Worm (Caenorhabditis elegans) whole organism, L3 larva: Measurements from ENCODE around the gene ZK354.3.

Source experiments
- R02D3.7 ChIP-seq: fragments of 150-350 bp; optimal IDR thresholded peaks from 2 replicates; lab custom pipeline; 2014; ENCODE audit warnings: missing biosample characterization, missing genetic modification characterization
- ceh-82 ChIP-seq: fragments of 150-350 bp; optimal IDR thresholded peaks from 2 replicates; lab custom pipeline; 2014; ENCODE audit warnings: missing biosample characterization, missing genetic modification characterization
- ceh-9 ChIP-seq: sonication (generic microtip); optimal IDR thresholded peaks from 2 replicates; lab custom pipeline; 2018; ENCODE audit warnings: missing biosample characterization, missing genetic modification characterization
- elt-2 ChIP-seq: sonication (generic microtip); optimal IDR thresholded peaks from 2 replicates; lab custom pipeline; 2016; ENCODE audit warnings: missing genetic modification reagents, mild to moderate bottlenecking, missing genetic modification characterization, missing compliant biosample characterization
- elt-3 ChIP-seq, 3 experiments: fragments of 150-350 bp in 1 of 3; sonication (generic microtip) in 2 of 3; optimal IDR thresholded peaks; 2 replicates in 2 of 3; 4 replicates in 1 of 3; lab custom pipeline; 2014 to 2017; ENCODE audit warnings: missing biosample characterization in 3 of 3, missing genetic modification characterization in 3 of 3
- fkh-10 ChIP-seq: sonication (generic microtip); optimal IDR thresholded peaks from 2 replicates; lab custom pipeline; 2017; ENCODE audit warnings: missing biosample characterization, missing genetic modification reagents, missing genetic modification characterization
- fkh-2 ChIP-seq: fragments of 150-350 bp; optimal IDR thresholded peaks from 2 replicates; lab custom pipeline; 2014; ENCODE audit warnings: missing biosample characterization, missing genetic modification reagents, missing genetic modification characterization
- fos-1 ChIP-seq: fragments of 150-350 bp; optimal IDR thresholded peaks from 2 replicates; lab custom pipeline; 2014; ENCODE audit warnings: missing biosample characterization, missing genetic modification characterization
- mdl-1 ChIP-seq: fragments of 150-350 bp; optimal IDR thresholded peaks from 2 replicates; lab custom pipeline; 2014; ENCODE audit warnings: missing biosample characterization, missing genetic modification characterization
- nfya-1 ChIP-seq: sonication (generic microtip); optimal IDR thresholded peaks from 2 replicates; lab custom pipeline; 2017; ENCODE audit warnings: missing genetic modification characterization, mild to moderate bottlenecking, missing compliant biosample characterization, antibody characterized with exemption, moderate library complexity; ENCODE audit not compliant: insufficient read depth
- nhr-12 ChIP-seq: fragments of 150-350 bp; optimal IDR thresholded peaks from 2 replicates; lab custom pipeline; 2014; ENCODE audit warnings: missing biosample characterization, missing genetic modification characterization
- nhr-237 ChIP-seq: fragments of 150-350 bp; optimal IDR thresholded peaks from 2 replicates; lab custom pipeline; 2014; ENCODE audit warnings: missing biosample characterization, missing genetic modification characterization
- nhr-76 ChIP-seq: fragments of 150-350 bp; sonication (generic microtip); optimal IDR thresholded peaks from 5 replicates; lab custom pipeline; 2014; ENCODE audit warnings: missing biosample characterization, missing genetic modification characterization
- zag-1 ChIP-seq: fragments of 150-350 bp; optimal IDR thresholded peaks from 2 replicates; lab custom pipeline; 2014; ENCODE audit warnings: missing biosample characterization, missing genetic modification characterization

- TF ChIP-seq mdl-1 (no peak), nfya-1 (no peak), R02D3.7 (no peak), elt-3 (tag; optimal IDR thresholded peaks at IDR 0.05; lab: Kevin White, UChicago) (no peak), nhr-76 (tag; lab: Kevin White, UChicago) (no peak), fkh-10 (GFP tag; lab: Kevin White, UChicago) (no peak), elt-2 (no peak), ceh-9 (tag; lab: Kevin White, UChicago) (no peak), zag-1 (tag; lab: Kevin White, UChicago) (no peak), nhr-12 (tag; lab: Kevin White, UChicago) (no peak), fkh-2 (tag; lab: Kevin White, UChicago) (no peak), nhr-237 (no peak), ceh-82 (tag; lab: Kevin White, UChicago) (no peak), fos-1 (tag; lab: Kevin White, UChicago) (no peak)
These were observed 19.3 kb upstream of the ZK354.3 start, which contains the start of gene nlp-47 for ce11 chrIV:5290547-5290946.
